Worm (Caenorhabditis elegans) whole organism, mixed stage, embryonic: ENCODE data around the gene ZK1307.7.

Experiments
- drap-1 ChIP-seq: fragments of 200-800 bp; sonication (Bioruptor generic); optimal IDR thresholded peaks from 3 replicates; lab custom pipeline; 2018; ENCODE audit warnings: mild to moderate bottlenecking, missing genetic modification characterization, missing compliant biosample characterization
- elt-1 ChIP-seq: sonication (generic microtip); optimal IDR thresholded peaks from 2 replicates; lab custom pipeline; 2017; ENCODE audit warnings: missing genetic modification characterization, mild to moderate bottlenecking, missing compliant biosample characterization, antibody characterized with exemption, moderate library complexity, borderline replicate concordance; ENCODE audit not compliant: insufficient read depth
- elt-3 ChIP-seq: fragments of 150-350 bp; optimal IDR thresholded peaks from 2 replicates; lab custom pipeline; 2014; ENCODE audit warnings: missing biosample characterization, missing genetic modification characterization
- nhr-28 ChIP-seq: fragments of 150-350 bp; optimal IDR thresholded peaks from 2 replicates; lab custom pipeline; 2014; ENCODE audit warnings: missing biosample characterization, missing genetic modification characterization
- nhr-76 ChIP-seq: sonication (generic microtip); optimal IDR thresholded peaks from 2 replicates; lab custom pipeline; 2017; ENCODE audit warnings: missing biosample characterization, missing genetic modification characterization
- sptf-1 ChIP-seq: sonication (generic microtip); optimal IDR thresholded peaks from 2 replicates; lab custom pipeline; 2017; ENCODE audit warnings: mild to moderate bottlenecking, missing genetic modification characterization, moderate library complexity, missing compliant biosample characterization
- unc-62 ChIP-seq: fragments of 150-350 bp; optimal IDR thresholded peaks from 2 replicates; lab custom pipeline; 2014; ENCODE audit warnings: missing biosample characterization, missing genetic modification reagents, missing genetic modification characterization

- no peak for TF ChIP-seq nhr-28
- TF ChIP-seq unc-62 (GFP tag; lab: Kevin White, UChicago) = no peak
- no peak for TF ChIP-seq sptf-1 (tag; lab: Kevin White, UChicago)
- no peak for TF ChIP-seq drap-1 (GFP tag; lab: Kevin White, UChicago)
- TF ChIP-seq elt-1 (tag; lab: Kevin White, UChicago) = no peak
- TF ChIP-seq nhr-76 (tag; lab: Kevin White, UChicago) = no peak
- no peak for TF ChIP-seq elt-3 (tag; lab: Kevin White, UChicago)
These were observed 38.3 kb downstream of the ZK1307.7 start, which contains the start of gene arc-1 for ce11 chrII:9674678-9675077.
